Worm (Caenorhabditis elegans): Measurements from ENCODE around the gene cap-2.

ce11 chrII:10880625-10881024 lies 11.6 kb downstream of the cap-2 start, which contains the start of gene lurp-1:
- no peak for TF ChIP-seq B0035.1 (tag; optimal IDR thresholded peaks at IDR 0.05)
- no peak for TF ChIP-seq zfh-2 (GFP tag; conservative IDR thresholded peaks at IDR 0.05)
- TF ChIP-seq pbrm-1 (GFP tag; IDR thresholded peaks at IDR 0.05) = no peak
- TF ChIP-seq ceh-27 (GFP tag; optimal IDR thresholded peaks at IDR 0.05) = no peak
- TF ChIP-seq lin-35 (GFP tag; optimal IDR thresholded peaks at IDR 0.05) = no peak
- no peak for TF ChIP-seq F37B4.10 (GFP tag; IDR thresholded peaks at IDR 0.05)
- TF ChIP-seq D2030.7 (GFP tag; IDR thresholded peaks at IDR 0.05) = no peak
- no peak for TF ChIP-seq lag-1 (GFP tag; IDR thresholded peaks at IDR 0.05)
- no peak for TF ChIP-seq rec-8 (tag; optimal IDR thresholded peaks at IDR 0.05)

All from whole organism, young adult.